Fruit fly (Drosophila melanogaster) whole organism, prepupa: Measurements from ENCODE around the gene Twdlalpha.

ENCODE experiments used
- Blimp-1 ChIP-seq: fragments of 200-800 bp; sonication (Bioruptor generic); optimal IDR thresholded peaks from 3 replicates; lab custom pipeline; 2017; ENCODE audit warnings: missing biosample characterization, missing genetic modification characterization, mild to moderate bottlenecking, moderate library complexity, missing genetic modification reagents
- CG10669 ChIP-seq: fragments of 200-800 bp; sonication (Bioruptor generic); optimal IDR thresholded peaks from 3 replicates; lab custom pipeline; 2018; ENCODE audit warnings: missing biosample characterization, mild to moderate bottlenecking, missing genetic modification characterization, moderate library complexity
- CG11294 ChIP-seq: fragments of 200-800 bp; sonication (Bioruptor generic); IDR thresholded peaks from 2 replicates; pipeline ENCODE4 v1.3.6; 2022; ENCODE audit warnings: missing biosample characterization, missing genetic modification characterization
- CG11762 ChIP-seq: fragments of 200-800 bp; sonication (Bioruptor generic); optimal IDR thresholded peaks from 3 replicates; lab custom pipeline; 2016; ENCODE audit warnings: missing biosample characterization, missing genetic modification characterization; ENCODE audit not compliant: insufficient read depth
- CG11902 ChIP-seq: fragments of 200-800 bp; sonication (Bioruptor generic); optimal IDR thresholded peaks from 3 replicates; lab custom pipeline; 2016; ENCODE audit warnings: missing biosample characterization, missing genetic modification characterization
- CG32006 ChIP-seq: fragments of 200-800 bp; sonication (Bioruptor generic); optimal IDR thresholded peaks from 3 replicates; lab custom pipeline; 2017; ENCODE audit warnings: missing biosample characterization, mild to moderate bottlenecking, missing genetic modification characterization
- CG34406 ChIP-seq: fragments of 200-800 bp; sonication (Bioruptor generic); optimal IDR thresholded peaks from 3 replicates; lab custom pipeline; 2016; ENCODE audit warnings: missing biosample characterization, missing genetic modification characterization
- CG3919 ChIP-seq: fragments of 200-800 bp; sonication (Bioruptor generic); optimal IDR thresholded peaks from 3 replicates; lab custom pipeline; 2016; ENCODE audit warnings: missing biosample characterization, missing genetic modification characterization
- CG4318 ChIP-seq: fragments of 200-800 bp; sonication (Bioruptor generic); optimal IDR thresholded peaks from 3 replicates; lab custom pipeline; 2017; ENCODE audit warnings: missing biosample characterization, mild to moderate bottlenecking, missing genetic modification characterization
- CG6163 ChIP-seq: fragments of 200-800 bp; sonication (Bioruptor generic); IDR thresholded peaks from 3 replicates; pipeline ENCODE4 v1.3.6; 2022; ENCODE audit warnings: missing biosample characterization, missing genetic modification characterization
- CG6276 ChIP-seq: fragments of 200-800 bp; sonication (Bioruptor generic); optimal IDR thresholded peaks from 2 replicates; lab custom pipeline; 2017; ENCODE audit warnings: missing biosample characterization, mild to moderate bottlenecking, missing genetic modification characterization
- CG6792 ChIP-seq: fragments of 200-800 bp; sonication (Bioruptor generic); optimal IDR thresholded peaks from 3 replicates; lab custom pipeline; 2016; ENCODE audit warnings: missing biosample characterization, missing genetic modification characterization
- CG6808 ChIP-seq: fragments of 200-800 bp; sonication (Bioruptor generic); optimal IDR thresholded peaks from 3 replicates; lab custom pipeline; 2017; ENCODE audit warnings: missing biosample characterization, missing genetic modification characterization, mild to moderate bottlenecking, moderate library complexity, missing genetic modification reagents
- CG6854 ChIP-seq: fragments of 200-800 bp; sonication (Bioruptor generic); optimal IDR thresholded peaks from 2 replicates; lab custom pipeline; 2017; ENCODE audit warnings: missing biosample characterization, mild to moderate bottlenecking, missing genetic modification characterization
- CG8119 ChIP-seq: fragments of 200-800 bp; sonication (Bioruptor generic); IDR thresholded peaks from 3 replicates; pipeline ENCODE4 v1.3.6; 2022; ENCODE audit warnings: missing biosample characterization, missing genetic modification characterization
- CG8319 ChIP-seq: fragments of 200-800 bp; sonication (Bioruptor generic); optimal IDR thresholded peaks from 3 replicates; lab custom pipeline; 2016; ENCODE audit warnings: missing biosample characterization, missing genetic modification characterization
- CG9139 ChIP-seq: fragments of 200-800 bp; sonication (Bioruptor generic); optimal IDR thresholded peaks from 3 replicates; lab custom pipeline; 2017; ENCODE audit warnings: missing biosample characterization, mild to moderate bottlenecking, missing genetic modification characterization
- Eip75B ChIP-seq: fragments of 200-800 bp; sonication (Bioruptor generic); optimal IDR thresholded peaks from 3 replicates; lab custom pipeline; 2016; ENCODE audit warnings: missing biosample characterization, missing genetic modification characterization
- Eip78C ChIP-seq: fragments of 200-800 bp; sonication (Bioruptor generic); peaks from one replicate; lab custom pipeline; 2016; ENCODE audit warnings: missing biosample characterization, missing genetic modification characterization
- Eip93F ChIP-seq: fragments of 200-800 bp; sonication (Bioruptor generic); optimal IDR thresholded peaks from 2 replicates; lab custom pipeline; 2016; ENCODE audit warnings: missing biosample characterization, mild to moderate bottlenecking, missing genetic modification characterization
- Ets96B ChIP-seq: fragments of 200-800 bp; optimal IDR thresholded peaks from 2 replicates; lab custom pipeline; 2019; ENCODE audit warnings: missing biosample characterization, mild to moderate bottlenecking, missing genetic modification characterization, moderate library complexity
- Hr38 ChIP-seq: sonication (Bioruptor generic); optimal IDR thresholded peaks from 2 replicates; lab custom pipeline; 2016; ENCODE audit warnings: missing biosample characterization, missing genetic modification characterization
- Hr4 ChIP-seq: fragments of 200-800 bp; sonication (Bioruptor generic); optimal IDR thresholded peaks from 3 replicates; lab custom pipeline; 2016; ENCODE audit warnings: missing biosample characterization, missing genetic modification characterization
- Lpt ChIP-seq: fragments of 200-800 bp; sonication (Bioruptor generic); optimal IDR thresholded peaks from 3 replicates; lab custom pipeline; 2016; ENCODE audit warnings: missing biosample characterization, missing genetic modification characterization
- OdsH ChIP-seq: fragments of 200-800 bp; sonication (Bioruptor generic); optimal IDR thresholded peaks from 3 replicates; lab custom pipeline; 2016; ENCODE audit warnings: missing biosample characterization, missing genetic modification characterization
- Smox ChIP-seq: fragments of 200-800 bp; sonication (Bioruptor generic); optimal IDR thresholded peaks from 3 replicates; lab custom pipeline; 2016; ENCODE audit warnings: missing biosample characterization, missing genetic modification characterization
- Sox102F ChIP-seq: fragments of 200-800 bp; sonication (Bioruptor generic); optimal IDR thresholded peaks from 2 replicates; lab custom pipeline; 2016; ENCODE audit warnings: missing biosample characterization, mild to moderate bottlenecking, missing genetic modification characterization
- Sox14 ChIP-seq: fragments of 200-800 bp; sonication (Bioruptor generic); optimal IDR thresholded peaks from 3 replicates; lab custom pipeline; 2016; ENCODE audit warnings: missing biosample characterization, missing genetic modification characterization
- Sox15 ChIP-seq: fragments of 200-800 bp; sonication (Bioruptor generic); optimal IDR thresholded peaks from 3 replicates; lab custom pipeline; 2016; ENCODE audit warnings: missing biosample characterization, missing genetic modification characterization
- cyc ChIP-seq: fragments of 200-800 bp; sonication (Bioruptor generic); optimal IDR thresholded peaks from 3 replicates; lab custom pipeline; 2016; ENCODE audit warnings: missing biosample characterization, missing genetic modification characterization
- dsx ChIP-seq: fragments of 200-800 bp; optimal IDR thresholded peaks from 3 replicates; lab custom pipeline; 2019; ENCODE audit warnings: missing biosample characterization, mild to moderate bottlenecking, missing genetic modification characterization, moderate library complexity; ENCODE audit not compliant: poor library complexity, severe bottlenecking
- eg ChIP-seq: fragments of 200-800 bp; sonication (Bioruptor generic); IDR thresholded peaks from 3 replicates; pipeline ENCODE4 v1.3.6; 2022; ENCODE audit warnings: missing biosample characterization, missing genetic modification characterization
- esn ChIP-seq: fragments of 200-800 bp; sonication (Bioruptor generic); optimal IDR thresholded peaks from 2 replicates; lab custom pipeline; 2016; ENCODE audit warnings: missing biosample characterization, mild to moderate bottlenecking, missing genetic modification characterization, moderate library complexity
- fd59A ChIP-seq: fragments of 200-800 bp; sonication (Bioruptor generic); optimal IDR thresholded peaks from 2 replicates; lab custom pipeline; 2017; ENCODE audit warnings: missing biosample characterization, mild to moderate bottlenecking, missing genetic modification characterization, missing genetic modification reagents
- lz ChIP-seq: fragments of 200-800 bp; sonication (Bioruptor generic); optimal IDR thresholded peaks from 3 replicates; lab custom pipeline; 2016; ENCODE audit warnings: missing biosample characterization, missing genetic modification characterization
- pdm3 ChIP-seq: fragments of 200-800 bp; sonication (Bioruptor generic); optimal IDR thresholded peaks from 3 replicates; lab custom pipeline; 2016; ENCODE audit warnings: missing biosample characterization, missing genetic modification characterization
- salr ChIP-seq, 2 experiments: fragments of 200-800 bp; sonication (Bioruptor generic); optimal IDR thresholded peaks; 3 replicates each; lab custom pipeline; 2016 to 2018; ENCODE audit warnings: missing biosample characterization in 2 of 2, missing genetic modification characterization in 2 of 2, mild to moderate bottlenecking in 1 of 2
- spab ChIP-seq: fragments of 200-800 bp; sonication (Bioruptor generic); optimal IDR thresholded peaks from 2 replicates; lab custom pipeline; 2017; ENCODE audit warnings: missing biosample characterization, mild to moderate bottlenecking, missing genetic modification characterization, missing genetic modification reagents
- svp ChIP-seq: fragments of 200-800 bp; sonication (Bioruptor generic); peaks from one replicate; lab custom pipeline; 2016; ENCODE audit warnings: missing biosample characterization, missing genetic modification characterization
- vri ChIP-seq: fragments of 200-800 bp; sonication (Bioruptor generic); optimal IDR thresholded peaks from 3 replicates; lab custom pipeline; 2016; ENCODE audit warnings: missing biosample characterization, mild to moderate bottlenecking, missing genetic modification characterization

Gene Twdlalpha

dm6 chrX:16751579-16752156, 9.0 kb downstream of the Twdlalpha start, which contains the start of gene goe (continued):
- TF ChIP-seq spab (no peak), CG6276 (no peak), Sox15 (peak; percentile 39), svp (GFP tag; lab: Kevin White, UChicago) (peak; percentile 80), Hr38 (no peak), CG11762 (GFP tag; lab: Kevin White, UChicago) (no peak), Eip93F (GFP tag; lab: Kevin White, UChicago) (no peak), Eip75B (GFP tag; lab: Kevin White, UChicago) (peak; percentile 60), pdm3 (GFP tag; lab: Kevin White, UChicago) (peak; percentile 67), fd59A (GFP tag; lab: Kevin White, UChicago) (no peak), CG9139 (GFP tag; lab: Kevin White, UChicago) (no peak), CG8119 (GFP tag; lab: Robert Waterston, UW) (no peak), lz (peak; percentile 81), CG8319 (peak; percentile 17), CG3919 (GFP tag; lab: Kevin White, UChicago) (peak; percentile 43), dsx (GFP tag; lab: Kevin White, UChicago) (no peak), CG4318 (no peak), Blimp-1 (no peak), CG6163 (peak; percentile 78), CG11902 (GFP tag; lab: Kevin White, UChicago) (peak; percentile 27)

DNA sequence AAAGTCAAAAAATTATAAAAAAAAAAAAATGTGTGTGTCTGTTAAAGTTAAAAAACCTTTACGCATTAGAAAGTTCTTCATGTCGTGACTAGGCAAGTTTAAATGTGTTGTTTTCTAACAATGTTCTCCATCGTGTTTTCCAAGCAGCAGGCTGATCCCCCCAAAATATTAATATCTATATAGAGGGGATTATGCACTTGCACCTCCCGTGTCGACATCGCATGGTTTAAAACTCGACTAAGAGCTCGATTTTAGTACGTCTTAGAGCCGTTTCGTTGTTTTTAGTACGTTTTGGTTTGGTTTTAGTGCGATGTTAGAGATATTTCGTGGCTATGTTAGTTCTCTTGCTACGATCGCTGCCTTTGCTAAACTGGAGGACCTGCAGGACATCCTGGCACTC, 10.4 kb downstream of the Twdlalpha start:
- no peak for TF ChIP-seq Lpt (GFP tag; lab: Kevin White, UChicago)
- no peak for TF ChIP-seq salr (GFP tag; optimal IDR thresholded peaks at IDR 0.05; lab: Kevin White, UChicago)
- TF ChIP-seq CG11294, result no peak
- no peak for TF ChIP-seq CG6808 (GFP tag; lab: Kevin White, UChicago)
- TF ChIP-seq CG10669 (GFP tag; lab: Kevin White, UChicago), result no peak
- TF ChIP-seq Sox14 (GFP tag; lab: Kevin White, UChicago), result no peak
- TF ChIP-seq CG8319, result no peak
- TF ChIP-seq dsx (GFP tag; lab: Kevin White, UChicago), result no peak
- no peak for TF ChIP-seq CG8119 (GFP tag; lab: Robert Waterston, UW)
- TF ChIP-seq Hr4 (GFP tag; lab: Kevin White, UChicago), result no peak
- no peak for TF ChIP-seq Eip78C
- no peak for TF ChIP-seq CG6854 (GFP tag; lab: Kevin White, UChicago)
- TF ChIP-seq CG32006 (GFP tag; lab: Kevin White, UChicago), result no peak
- TF ChIP-seq Ets96B, result no peak
- no peak for TF ChIP-seq CG11902 (GFP tag; lab: Kevin White, UChicago)
- no peak for TF ChIP-seq CG4318
- no peak for TF ChIP-seq eg (GFP tag; lab: Robert Waterston, UW)

DNA sequence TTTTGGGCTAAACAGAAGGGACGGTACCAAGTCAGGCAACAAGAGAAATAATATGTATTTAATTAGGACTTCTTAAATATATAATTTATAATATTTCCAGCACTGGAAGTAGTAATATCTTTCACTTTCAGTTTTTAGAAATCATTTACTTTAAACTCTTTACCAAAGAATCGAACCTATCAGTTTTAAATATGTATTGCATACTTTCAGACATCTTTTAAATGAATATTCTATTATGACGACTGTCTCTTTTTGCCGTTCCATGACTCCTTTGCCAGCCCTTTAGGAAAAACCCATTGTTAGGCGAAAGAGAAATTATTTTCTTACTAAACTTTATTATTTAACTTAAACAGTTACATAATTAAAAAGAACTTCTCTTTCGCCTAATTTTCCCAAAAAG, 15.0 kb downstream of the Twdlalpha start:
- TF ChIP-seq CG6276 (no peak), vri (GFP tag; lab: Kevin White, UChicago) (no peak), dsx (GFP tag; lab: Kevin White, UChicago) (no peak), CG6792 (no peak), CG34406 (no peak), Eip93F (GFP tag; lab: Kevin White, UChicago) (no peak), esn (GFP tag; lab: Kevin White, UChicago) (no peak), cyc (GFP tag; lab: Kevin White, UChicago) (no peak), OdsH (GFP tag; lab: Kevin White, UChicago) (no peak), Sox102F (no peak), Smox (no peak), pdm3 (GFP tag; lab: Kevin White, UChicago) (no peak), salr (GFP tag; optimal IDR thresholded peaks at IDR 0.05; lab: Kevin White, UChicago) (no peak), Sox14 (GFP tag; lab: Kevin White, UChicago) (no peak), Eip78C (no peak), Hr38 (no peak), CG3919 (GFP tag; lab: Kevin White, UChicago) (no peak)
